Fruit fly (Drosophila melanogaster): ENCODE data around the gene Uro.

dm6 chr2L:7781165-7781564 is 1.3 kb downstream of the Uro start, which contains the start of gene CG7164:
- TF ChIP-seq CG8478 (optimal IDR thresholded peaks at IDR 0.05) (no peak), CTCF (optimal IDR thresholded peaks at IDR 0.05) (no peak)

All from S2 (cell line).